Worm (Caenorhabditis elegans) whole organism, mixed stage, embryonic: ENCODE data around the gene W09D6.1.

Experiments
- ceh-43 ChIP-seq: fragments of 200-800 bp; sonication (Bioruptor generic); optimal IDR thresholded peaks from 2 replicates; lab custom pipeline; 2018; ENCODE audit warnings: mild to moderate bottlenecking, missing genetic modification characterization, moderate library complexity, missing compliant biosample characterization
- elt-1 ChIP-seq: sonication (generic microtip); optimal IDR thresholded peaks from 2 replicates; lab custom pipeline; 2017; ENCODE audit warnings: missing genetic modification characterization, mild to moderate bottlenecking, missing compliant biosample characterization, antibody characterized with exemption, moderate library complexity, borderline replicate concordance; ENCODE audit not compliant: insufficient read depth
- ham-2 ChIP-seq: fragments of 200-800 bp; sonication (Bioruptor generic); optimal IDR thresholded peaks from 2 replicates; lab custom pipeline; 2018; ENCODE audit warnings: mild to moderate bottlenecking, missing genetic modification characterization, missing compliant biosample characterization
- lin-13 ChIP-seq: fragments of 150-350 bp; optimal IDR thresholded peaks from 2 replicates; lab custom pipeline; 2014; ENCODE audit warnings: missing biosample characterization, missing genetic modification characterization
- lsy-2 ChIP-seq: fragments of 150-350 bp; optimal IDR thresholded peaks from 2 replicates; lab custom pipeline; 2014; ENCODE audit warnings: missing biosample characterization, missing genetic modification characterization
- nhr-28 ChIP-seq: fragments of 150-350 bp; optimal IDR thresholded peaks from 2 replicates; lab custom pipeline; 2014; ENCODE audit warnings: missing biosample characterization, missing genetic modification characterization
- nhr-76 ChIP-seq: sonication (generic microtip); optimal IDR thresholded peaks from 2 replicates; lab custom pipeline; 2017; ENCODE audit warnings: missing biosample characterization, missing genetic modification characterization
- pha-4 ChIP-seq: fragments of 150-350 bp; optimal IDR thresholded peaks from 2 replicates; lab custom pipeline; 2018; ENCODE audit warnings: missing biosample characterization, missing genetic modification reagents, missing genetic modification characterization
- ztf-11 ChIP-seq: fragments of 150-350 bp; optimal IDR thresholded peaks from 2 replicates; lab custom pipeline; 2014; ENCODE audit warnings: missing biosample characterization, missing genetic modification characterization

DNA sequence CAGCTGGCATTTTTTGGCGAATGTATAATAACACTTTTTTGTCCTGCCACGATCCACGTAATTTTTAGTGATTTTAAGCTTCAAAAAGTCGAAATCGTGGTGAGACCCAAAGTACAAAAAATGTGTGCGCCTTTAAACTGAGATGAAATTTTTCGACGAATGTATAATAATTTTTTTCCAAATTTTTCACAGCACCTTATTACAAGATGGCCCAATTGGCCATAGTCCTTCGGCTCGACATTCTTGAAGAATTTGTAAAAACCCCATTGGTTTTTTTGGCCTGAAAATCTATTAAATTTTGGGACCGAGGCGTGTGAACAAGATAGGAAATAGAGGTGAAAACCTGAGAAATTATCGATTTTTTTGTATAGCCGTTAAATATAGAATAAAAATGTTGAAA, 47.3 kb downstream of the W09D6.1 start:
- TF ChIP-seq lin-13 (tag; lab: Kevin White, UChicago), result no peak
- TF ChIP-seq nhr-76 (tag; lab: Kevin White, UChicago), result no peak
- TF ChIP-seq ztf-11 (tag; lab: Kevin White, UChicago), result no peak
- no peak for TF ChIP-seq ceh-43 (GFP tag; lab: Kevin White, UChicago)
- no peak for TF ChIP-seq pha-4 (tag; lab: Kevin White, UChicago)
- TF ChIP-seq ham-2 (GFP tag; lab: Kevin White, UChicago), result no peak
- TF ChIP-seq lsy-2, result no peak
- TF ChIP-seq elt-1, result no peak
- TF ChIP-seq nhr-28 (tag; lab: Kevin White, UChicago), result no peak
